Worm (Caenorhabditis elegans) whole organism, L2 larva: Measurements from ENCODE around the gene srw-100.

ENCODE experiments used
- F13H6.1 ChIP-seq: sonication (generic microtip); optimal IDR thresholded peaks from 2 replicates; lab custom pipeline; 2016; ENCODE audit warnings: missing genetic modification characterization, missing compliant biosample characterization
- R02D3.7 ChIP-seq: fragments of 150-350 bp; optimal IDR thresholded peaks from 2 replicates; lab custom pipeline; 2014; ENCODE audit warnings: missing biosample characterization, missing genetic modification characterization
- ZK546.5 ChIP-seq: sonication (generic microtip); optimal IDR thresholded peaks from 2 replicates; lab custom pipeline; 2017; ENCODE audit warnings: missing biosample characterization, missing genetic modification characterization
- ama-1 ChIP-seq: fragments of 150-350 bp; optimal IDR thresholded peaks from 2 replicates; lab custom pipeline; 2018; ENCODE audit warnings: inconsistent platforms
- lin-39 ChIP-seq: fragments of 150-350 bp; optimal IDR thresholded peaks from 2 replicates; lab custom pipeline; 2014; ENCODE audit warnings: missing biosample characterization, missing genetic modification reagents, missing genetic modification characterization
- lsy-2 ChIP-seq, 2 experiments: fragments of 150-350 bp in 1 of 2; sonication (generic microtip) in 1 of 2; optimal IDR thresholded peaks; 2 replicates each; lab custom pipeline; 2014 to 2017; ENCODE audit warnings: missing biosample characterization in 2 of 2, missing genetic modification characterization in 2 of 2
- nhr-12 ChIP-seq: fragments of 150-350 bp; optimal IDR thresholded peaks from 2 replicates; lab custom pipeline; 2014; ENCODE audit warnings: missing biosample characterization, missing genetic modification characterization
- unc-62 ChIP-seq: fragments of 150-350 bp; optimal IDR thresholded peaks from 2 replicates; lab custom pipeline; 2014; ENCODE audit warnings: missing biosample characterization, missing genetic modification reagents, missing genetic modification characterization

ce11 chrV:1699228-1699795, 11.7 kb upstream of the srw-100 start:
- TF ChIP-seq nhr-12 (tag; lab: Kevin White, UChicago) (no peak), F13H6.1 (tag; lab: Kevin White, UChicago) (no peak), ZK546.5 (no peak), ama-1 (no peak), lin-39 (tag; lab: Kevin White, UChicago) (no peak), unc-62 (GFP tag; lab: Kevin White, UChicago) (no peak), lsy-2 (tag; optimal IDR thresholded peaks at IDR 0.05; lab: Kevin White, UChicago) (no peak), R02D3.7 (tag; lab: Kevin White, UChicago) (no peak)
